Worm (Caenorhabditis elegans) whole organism, L4/young adult: ENCODE measurements around the gene B0361.9.

ENCODE experiments used
- W03F9.2 ChIP-seq: fragments of 150-350 bp; optimal IDR thresholded peaks from 2 replicates; lab custom pipeline; 2014; ENCODE audit warnings: missing biosample characterization, missing genetic modification characterization
- dao-5 ChIP-seq: sonication (generic microtip); optimal IDR thresholded peaks from 2 replicates; lab custom pipeline; 2016; ENCODE audit warnings: missing genotype, missing genetic modification characterization, moderate library complexity, missing compliant biosample characterization
- him-1 ChIP-seq: sonication (generic microtip); optimal IDR thresholded peaks from 2 replicates; lab custom pipeline; 2016; ENCODE audit warnings: missing genotype, missing genetic modification reagents, missing genetic modification characterization, missing compliant biosample characterization

The B0361.9 gene

ce11 chrIII:7317354-7317753 lies 17.9 kb upstream of the B0361.9 start:
- TF ChIP-seq W03F9.2 (no peak), him-1 (tag; lab: Kevin White, UChicago) (no peak), dao-5 (tag; lab: Kevin White, UChicago) (no peak)

- TF ChIP-seq him-1 (tag; lab: Kevin White, UChicago) = no peak
- TF ChIP-seq W03F9.2 = no peak
- no peak for TF ChIP-seq dao-5 (tag; lab: Kevin White, UChicago)
These were observed 15.6 kb upstream of the B0361.9 start, which contains the start of gene nspg-6 for ce11 chrIII:7314927-7315547. nspg-6 (minus strand) TSS chrIII:7314977.

ce11 chrIII:7314473-7314872 lies 15.0 kb upstream of the B0361.9 start:
- TF ChIP-seq W03F9.2 = no peak
- no peak for TF ChIP-seq dao-5 (tag; lab: Kevin White, UChicago)
- no peak for TF ChIP-seq him-1 (tag; lab: Kevin White, UChicago)

- TF ChIP-seq W03F9.2 (no peak), him-1 (tag; lab: Kevin White, UChicago) (no peak), dao-5 (tag; lab: Kevin White, UChicago) (no peak)
These were observed 11.4 kb upstream of the B0361.9 start, which contains the start of the genes F56C9.6 and F56C9.3 for ce11 chrIII:7310662-7311340. F56C9.6 (minus strand) TSS chrIII:7310773. F56C9.3 (plus strand) TSS chrIII:7311290.

- TF ChIP-seq him-1 (tag; lab: Kevin White, UChicago) (no peak), W03F9.2 (no peak), dao-5 (tag; lab: Kevin White, UChicago) (no peak)
These were observed 9.2 kb upstream of the B0361.9 start, which contains the start of gene acbp-4 for ce11 chrIII:7308600-7309109. acbp-4 (minus strand) TSS chrIII:7309109.

ce11 chrIII:7305649-7305977 lies 6.2 kb upstream of the B0361.9 start:
- TF ChIP-seq W03F9.2 = no peak
- no peak for TF ChIP-seq dao-5 (tag; lab: Kevin White, UChicago)
- TF ChIP-seq him-1 (tag; lab: Kevin White, UChicago) = no peak

- TF ChIP-seq him-1 (tag; lab: Kevin White, UChicago) = no peak
- TF ChIP-seq W03F9.2 = no peak
- no peak for TF ChIP-seq dao-5 (tag; lab: Kevin White, UChicago)
These were observed 5.7 kb upstream of the B0361.9 start for ce11 chrIII:7304961-7305648.

- no peak for TF ChIP-seq W03F9.2
- TF ChIP-seq him-1 (tag; lab: Kevin White, UChicago) = no peak
These were observed 2.2 kb upstream of the B0361.9 start for ce11 chrIII:7301668-7302067.

- TF ChIP-seq him-1 (tag; lab: Kevin White, UChicago) (no peak), W03F9.2 (no peak), dao-5 (tag; lab: Kevin White, UChicago) (no peak)
These were observed 1.3 kb upstream of the B0361.9 start for ce11 chrIII:7300763-7301162.

ce11 chrIII:7300169-7300568 lies 738 bp upstream of the B0361.9 start:
- no peak for TF ChIP-seq W03F9.2
- no peak for TF ChIP-seq him-1 (tag; lab: Kevin White, UChicago)
- no peak for TF ChIP-seq dao-5 (tag; lab: Kevin White, UChicago)

ce11 chrIII:7298045-7298444 lies 1.4 kb downstream of the B0361.9 start:
- no peak for TF ChIP-seq dao-5 (tag; lab: Kevin White, UChicago)
- no peak for TF ChIP-seq W03F9.2
- TF ChIP-seq him-1 (tag; lab: Kevin White, UChicago) = no peak

ce11 chrIII:7297045-7297680 lies 2.3 kb downstream of the B0361.9 start:
- TF ChIP-seq W03F9.2 = no peak
- TF ChIP-seq dao-5 (tag; lab: Kevin White, UChicago) = no peak
- TF ChIP-seq him-1 (tag; lab: Kevin White, UChicago) = no peak

ce11 chrIII:7296092-7296668 lies 3.3 kb downstream of the B0361.9 start:
- TF ChIP-seq W03F9.2 = no peak
- no peak for TF ChIP-seq dao-5 (tag; lab: Kevin White, UChicago)
- TF ChIP-seq him-1 (tag; lab: Kevin White, UChicago) = no peak
